Fruit fly (Drosophila melanogaster): ENCODE measurements around the gene CG17896.

CG17896 gene

DNA sequence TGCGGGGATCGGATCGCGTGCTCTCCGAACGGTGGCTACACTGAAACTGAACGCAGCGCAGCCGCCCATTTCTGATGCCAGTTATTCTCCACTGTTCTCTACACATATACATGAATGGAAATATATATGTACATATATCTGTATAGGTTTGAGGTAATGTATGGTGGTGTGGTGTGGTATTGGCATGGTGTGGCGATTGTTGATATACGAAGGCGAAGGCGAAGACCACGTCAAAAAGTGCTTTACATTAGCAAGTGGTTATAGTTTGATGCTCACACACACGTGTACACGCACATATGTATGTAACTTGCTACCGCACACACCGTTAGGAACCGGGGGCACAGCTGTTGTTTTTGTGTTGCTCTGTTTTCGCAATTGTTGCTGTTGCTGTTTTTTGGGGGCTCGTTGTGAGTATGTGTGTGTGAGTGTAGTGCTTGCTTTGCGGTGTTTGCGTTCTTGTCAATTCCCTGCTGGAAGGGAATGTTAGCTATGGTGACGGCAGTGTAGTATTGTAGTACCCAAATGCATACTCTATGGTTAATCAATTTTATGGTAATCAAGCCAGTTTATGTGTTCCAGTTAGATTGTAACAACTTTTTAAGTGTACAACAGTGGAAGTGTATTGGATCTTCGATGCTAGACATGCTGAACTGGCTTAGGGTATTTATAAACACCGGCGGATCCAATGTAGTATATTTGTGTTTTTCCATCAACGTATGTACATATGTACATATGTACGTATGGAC, at the start of gene CG17896 (continued):
- TF ChIP-seq Elba2 (GFP tag; optimal IDR thresholded peaks at IDR 0.05) (peak; percentile 8), CG18262 (tag; optimal IDR thresholded peaks at IDR 0.05) (peak; percentile 93), maf-S (GFP tag; optimal IDR thresholded peaks at IDR 0.05) (peak; percentile 98), al (GFP tag; IDR thresholded peaks at IDR 0.05) (peak; percentile 99), CG7556 (GFP tag; optimal IDR thresholded peaks at IDR 0.05) (peak; percentile 96), CG18764 (GFP tag; optimal IDR thresholded peaks at IDR 0.05) (peak; percentile 95), br (optimal IDR thresholded peaks at IDR 0.05) (no peak), CG6854 (GFP tag; optimal IDR thresholded peaks at IDR 0.05) (peak; percentile 97), gce (GFP tag; IDR thresholded peaks at IDR 0.05) (peak; percentile 96), CG6683 (GFP tag; optimal IDR thresholded peaks at IDR 0.05) (peak; percentile 93), CG15514 (GFP tag; optimal IDR thresholded peaks at IDR 0.05) (peak; percentile 94), ranshi (GFP tag; IDR thresholded peaks at IDR 0.05) (peak; percentile 98), ap (GFP tag; IDR thresholded peaks at IDR 0.05) (peak; percentile 89), Dip3 (GFP tag; optimal IDR thresholded peaks at IDR 0.05) (peak; percentile 99), so (GFP tag; IDR thresholded peaks at IDR 0.05) (peak; percentile 97), CG2678 (tag; optimal IDR thresholded peaks at IDR 0.05) (peak; percentile 98), CG9215 (GFP tag; IDR thresholded peaks at IDR 0.05) (peak; percentile 98), sna (GFP tag; IDR thresholded peaks at IDR 0.05; ENCODE audit: partially characterized antibody) (no peak), Chrac-16 (GFP tag; optimal IDR thresholded peaks at IDR 0.05) (peak; percentile 98), CG3838 (GFP tag; optimal IDR thresholded peaks at IDR 0.05) (peak; percentile 95), chn (GFP tag; optimal IDR thresholded peaks at IDR 0.05) (peak; percentile 97), CG5953 (GFP tag; IDR thresholded peaks at IDR 0.05) (peak; percentile 93), CG43689 (GFP tag; IDR thresholded peaks at IDR 0.05) (peak; percentile 93), Hey (tag; optimal IDR thresholded peaks at IDR 0.05) (peak; percentile 91), Camta (GFP tag; optimal IDR thresholded peaks at IDR 0.05) (peak; percentile 97), vvl (GFP tag; IDR thresholded peaks at IDR 0.05) (peak; percentile 98), corto (GFP tag; optimal IDR thresholded peaks at IDR 0.05) (peak; percentile 92), row (GFP tag; IDR thresholded peaks at IDR 0.05) (peak; percentile 99), en (GFP tag; optimal IDR thresholded peaks at IDR 0.05) (peak; percentile 96), CG11723 (GFP tag; optimal IDR thresholded peaks at IDR 0.05) (peak; percentile 89), CG5180 (GFP tag; optimal IDR thresholded peaks at IDR 0.05) (peak; percentile 86), CrebB (tag; optimal IDR thresholded peaks at IDR 0.05) (peak; percentile 99), B-H1 (GFP tag; IDR thresholded peaks at IDR 0.05) (peak; percentile 97), Pdp1 (GFP tag; optimal IDR thresholded peaks at IDR 0.05) (peak; percentile 97 to 99), CG14710 (tag; optimal IDR thresholded peaks at IDR 0.05) (peak; percentile 76), CoRest (tag; optimal IDR thresholded peaks at IDR 0.05) (peak; percentile 98), sc (optimal IDR thresholded peaks at IDR 0.05) (no peak), sc (GFP tag; optimal IDR thresholded peaks at IDR 0.05) (peak; percentile 79), Ssrp (tag; optimal IDR thresholded peaks at IDR 0.05) (peak; percentile 92), bcd (GFP tag; optimal IDR thresholded peaks at IDR 0.05) (peak; percentile 98), dmrt11E (tag; optimal IDR thresholded peaks at IDR 0.05) (peak; percentile 72), klu (GFP tag; IDR thresholded peaks at IDR 0.05) (peak; percentile 97), CG6254 (GFP tag; optimal IDR thresholded peaks at IDR 0.05) (peak; percentile 86), CG13123 (GFP tag; optimal IDR thresholded peaks at IDR 0.05) (peak; percentile 94), Taf1 (GFP tag; IDR thresholded peaks at IDR 0.05) (peak; percentile 99), Dref (GFP tag; IDR thresholded peaks at IDR 0.05) (peak; percentile 53), Dip2 (GFP tag; IDR thresholded peaks at IDR 0.05) (peak; percentile 66; the same call in 1 of the 2 replicates), gcm2 (GFP tag; optimal IDR thresholded peaks at IDR 0.05) (peak; percentile 89), croc (GFP tag; conservative IDR thresholded peaks at IDR 0.05) (peak; percentile 91), CG7745 (tag; optimal IDR thresholded peaks at IDR 0.05) (peak; percentile 7)

All from whole organism, embryonic.